Worm (Caenorhabditis elegans) whole organism, young adult: ENCODE data around the gene F59A6.4.

Experiments
- B0035.1 ChIP-seq: sonication (generic microtip); optimal IDR thresholded peaks from 2 replicates; lab custom pipeline; 2016; ENCODE audit warnings: missing genetic modification characterization, mild to moderate bottlenecking, missing compliant biosample characterization, missing genotype, missing genetic modification reagents
- B0261.1 ChIP-seq: sonication (generic microtip); optimal IDR thresholded peaks from 2 replicates; lab custom pipeline; 2016; ENCODE audit warnings: mild to moderate bottlenecking, missing genetic modification characterization, moderate library complexity, missing compliant biosample characterization
- C17E4.6 ChIP-seq: fragments of 200-800 bp; sonication (Bioruptor generic); IDR thresholded peaks from 2 replicates; pipeline ENCODE4 v1.3.6; 2022; ENCODE audit warnings: missing genetic modification reagents, missing genetic modification characterization, missing compliant biosample characterization
- D2030.7 ChIP-seq: fragments of 200-800 bp; sonication (Bioruptor generic); IDR thresholded peaks from 2 replicates; pipeline ENCODE4 v1.3.6; 2022; ENCODE audit warnings: missing genetic modification reagents, missing genetic modification characterization, missing compliant biosample characterization
- F23B12.7 ChIP-seq: sonication (generic microtip); optimal IDR thresholded peaks from 2 replicates; lab custom pipeline; 2017; ENCODE audit warnings: missing genetic modification characterization, mild to moderate bottlenecking, missing compliant biosample characterization, antibody characterized with exemption, moderate library complexity; ENCODE audit not compliant: insufficient read depth
- F33H1.4 ChIP-seq: fragments of 200-800 bp; sonication (Bioruptor generic); IDR thresholded peaks from 2 replicates; pipeline ENCODE4 v1.3.6; 2022; ENCODE audit warnings: missing genetic modification reagents, missing genetic modification characterization, missing compliant biosample characterization
- F37B4.10 ChIP-seq: fragments of 200-800 bp; sonication (Bioruptor generic); IDR thresholded peaks from 2 replicates; pipeline ENCODE4 v1.3.6; 2022; ENCODE audit warnings: missing genetic modification characterization, missing compliant biosample characterization
- F49E8.2 ChIP-seq: sonication (generic microtip); optimal IDR thresholded peaks from 3 replicates; lab custom pipeline; 2017; ENCODE audit warnings: missing genetic modification characterization, mild to moderate bottlenecking, missing compliant biosample characterization, antibody characterized with exemption, moderate library complexity; ENCODE audit not compliant: insufficient read depth
- F55B11.4 ChIP-seq: sonication (generic microtip); optimal IDR thresholded peaks from 2 replicates; lab custom pipeline; 2016; ENCODE audit warnings: missing compliant biosample characterization, missing genetic modification characterization, borderline replicate concordance; ENCODE audit not compliant: insufficient read depth
- K12H6.12 ChIP-seq: fragments of 200-800 bp; sonication (Bioruptor generic); optimal IDR thresholded peaks from 2 replicates; lab custom pipeline; 2018; ENCODE audit warnings: mild to moderate bottlenecking, missing genetic modification characterization, missing compliant biosample characterization
- T07F8.4 ChIP-seq: sonication (generic microtip); optimal IDR thresholded peaks from 2 replicates; lab custom pipeline; 2016; ENCODE audit warnings: mild to moderate bottlenecking, missing genetic modification characterization, moderate library complexity, missing compliant biosample characterization
- T26A5.8 ChIP-seq: sonication (generic microtip); optimal IDR thresholded peaks from 2 replicates; lab custom pipeline; 2016; ENCODE audit warnings: missing genetic modification characterization, missing compliant biosample characterization
- Y95B8A.8 ChIP-seq: fragments of 200-800 bp; sonication (Bioruptor generic); IDR thresholded peaks from 2 replicates; pipeline ENCODE4 v1.3.6; 2022; ENCODE audit warnings: missing genetic modification reagents, missing genetic modification characterization, missing compliant biosample characterization
- athp-1 ChIP-seq: sonication (generic microtip); optimal IDR thresholded peaks from 2 replicates; lab custom pipeline; 2017; ENCODE audit warnings: mild to moderate bottlenecking, missing genetic modification characterization, missing compliant biosample characterization
- attf-3 ChIP-seq: fragments of 200-800 bp; sonication (Bioruptor generic); conservative IDR thresholded peaks from 2 replicates; pipeline ENCODE4 v1.3.6; 2022; ENCODE audit warnings: missing genetic modification reagents, missing genetic modification characterization, missing compliant biosample characterization
- ccch-3 ChIP-seq: fragments of 200-800 bp; sonication (Bioruptor generic); optimal IDR thresholded peaks from 2 replicates; lab custom pipeline; 2018; ENCODE audit warnings: mild to moderate bottlenecking, missing genetic modification characterization, missing compliant biosample characterization
- ceh-100 ChIP-seq: fragments of 200-800 bp; sonication (Bioruptor generic); IDR thresholded peaks from 2 replicates; pipeline ENCODE4 v1.3.6; 2022; ENCODE audit warnings: missing genetic modification reagents, missing genetic modification characterization, missing compliant biosample characterization
- ceh-27 ChIP-seq: fragments of 200-800 bp; sonication (Bioruptor generic); optimal IDR thresholded peaks from 2 replicates; lab custom pipeline; 2018; ENCODE audit warnings: mild to moderate bottlenecking, missing genetic modification characterization, moderate library complexity, missing compliant biosample characterization
- die-1 ChIP-seq: sonication (generic microtip); optimal IDR thresholded peaks from 2 replicates; lab custom pipeline; 2016; ENCODE audit warnings: missing genotype, mild to moderate bottlenecking, missing genetic modification characterization, missing compliant biosample characterization
- dpff-1 ChIP-seq: sonication (generic microtip); optimal IDR thresholded peaks from 2 replicates; lab custom pipeline; 2017; ENCODE audit warnings: mild to moderate bottlenecking, missing genetic modification characterization, missing compliant biosample characterization
- dpl-1 ChIP-seq: fragments of 150-350 bp; optimal IDR thresholded peaks from 2 replicates; lab custom pipeline; 2014; ENCODE audit warnings: missing biosample characterization, missing genetic modification reagents, missing genetic modification characterization
- egl-18 ChIP-seq: fragments of 200-800 bp; sonication (Bioruptor generic); IDR thresholded peaks from 2 replicates; pipeline ENCODE4 v1.3.6; 2022; ENCODE audit warnings: missing genetic modification reagents, missing genetic modification characterization, missing compliant biosample characterization
- egl-44 ChIP-seq: fragments of 200-800 bp; sonication (Bioruptor generic); IDR thresholded peaks from 2 replicates; pipeline ENCODE4 v1.3.6; 2022; ENCODE audit warnings: missing genetic modification reagents, missing genetic modification characterization, missing compliant biosample characterization
- ekl-4 ChIP-seq: fragments of 200-800 bp; sonication (Bioruptor generic); IDR thresholded peaks from 2 replicates; pipeline ENCODE4 v1.3.6; 2022; ENCODE audit warnings: missing genetic modification reagents, missing genetic modification characterization, missing compliant biosample characterization
- fkh-3 ChIP-seq: sonication (generic microtip); optimal IDR thresholded peaks from 2 replicates; lab custom pipeline; 2016; ENCODE audit warnings: mild to moderate bottlenecking, missing genetic modification characterization, missing compliant biosample characterization
- hmg-20 ChIP-seq: fragments of 200-800 bp; sonication (Bioruptor generic); IDR thresholded peaks from 2 replicates; pipeline ENCODE4 v1.3.6; 2022; ENCODE audit warnings: missing genetic modification reagents, missing genetic modification characterization, missing compliant biosample characterization
- hrde-1 ChIP-seq: sonication (generic microtip); optimal IDR thresholded peaks from 2 replicates; lab custom pipeline; 2016; ENCODE audit warnings: missing genetic modification characterization, mild to moderate bottlenecking, missing compliant biosample characterization, moderate library complexity, missing genotype, missing genetic modification reagents, borderline replicate concordance
- lir-1 ChIP-seq: fragments of 200-800 bp; sonication (Bioruptor generic); conservative IDR thresholded peaks from 2 replicates; pipeline ENCODE4 v1.3.6; 2022; ENCODE audit warnings: missing genetic modification reagents, missing genetic modification characterization, missing compliant biosample characterization
- lsl-1 ChIP-seq: fragments of 200-800 bp; sonication (Bioruptor generic); optimal IDR thresholded peaks from 2 replicates; lab custom pipeline; 2018; ENCODE audit warnings: mild to moderate bottlenecking, missing genetic modification characterization, moderate library complexity, missing compliant biosample characterization
- madf-10 ChIP-seq: sonication (generic microtip); optimal IDR thresholded peaks from 2 replicates; lab custom pipeline; 2016; ENCODE audit warnings: mild to moderate bottlenecking, missing genetic modification characterization, missing compliant biosample characterization
- madf-3 ChIP-seq: fragments of 200-800 bp; sonication (Bioruptor generic); IDR thresholded peaks from 2 replicates; pipeline ENCODE4 v1.3.6; 2022; ENCODE audit warnings: missing genetic modification reagents, missing genetic modification characterization, missing compliant biosample characterization
- madf-8 ChIP-seq: fragments of 200-800 bp; sonication (Bioruptor generic); conservative IDR thresholded peaks from 2 replicates; pipeline ENCODE4 v1.3.6; 2022; ENCODE audit warnings: missing genetic modification reagents, missing genetic modification characterization, missing compliant biosample characterization
- mxl-1 ChIP-seq: sonication (generic microtip); optimal IDR thresholded peaks from 2 replicates; lab custom pipeline; 2016; ENCODE audit warnings: missing genetic modification characterization, missing compliant biosample characterization
- nhr-80 ChIP-seq: sonication (generic microtip); optimal IDR thresholded peaks from 2 replicates; lab custom pipeline; 2016; ENCODE audit warnings: missing genetic modification characterization, missing compliant biosample characterization
- pha-4 ChIP-seq: fragments of 150-350 bp; sonication (generic microtip); optimal IDR thresholded peaks from 2 replicates; lab custom pipeline; 2014; ENCODE audit warnings: missing biosample characterization, missing genetic modification reagents, missing genetic modification characterization
- repo-1 ChIP-seq: sonication (generic microtip); optimal IDR thresholded peaks from 2 replicates; lab custom pipeline; 2017; ENCODE audit warnings: mild to moderate bottlenecking, missing genetic modification characterization, missing compliant biosample characterization
- snpc-3.4 ChIP-seq: sonication (generic microtip); optimal IDR thresholded peaks from 2 replicates; lab custom pipeline; 2017; ENCODE audit warnings: missing genetic modification characterization, mild to moderate bottlenecking, missing compliant biosample characterization, antibody characterized with exemption, moderate library complexity, missing genotype, missing genetic modification reagents
- tbp1 ChIP-seq: fragments of 200-800 bp; sonication (Bioruptor generic); optimal IDR thresholded peaks from 2 replicates; lab custom pipeline; 2018; ENCODE audit warnings: mild to moderate bottlenecking, missing genetic modification characterization, missing compliant biosample characterization
- tbx-9 ChIP-seq: sonication (generic microtip); optimal IDR thresholded peaks from 2 replicates; lab custom pipeline; 2016; ENCODE audit warnings: borderline replicate concordance, missing genetic modification characterization, inconsistent platforms, missing compliant biosample characterization
- zfh-2 ChIP-seq: fragments of 200-800 bp; sonication (Bioruptor generic); conservative IDR thresholded peaks from 2 replicates; pipeline ENCODE4 v1.3.6; 2022; ENCODE audit warnings: missing genetic modification reagents, missing genetic modification characterization, missing compliant biosample characterization
- ztf-18 ChIP-seq: sonication (generic microtip); optimal IDR thresholded peaks from 2 replicates; lab custom pipeline; 2016; ENCODE audit warnings: missing genotype, mild to moderate bottlenecking, missing genetic modification characterization, missing compliant biosample characterization
- ztf-26 ChIP-seq: sonication (generic microtip); optimal IDR thresholded peaks from 2 replicates; lab custom pipeline; 2017; ENCODE audit warnings: missing genetic modification characterization, missing compliant biosample characterization
- ztf-28 ChIP-seq: fragments of 200-800 bp; sonication (Bioruptor generic); IDR thresholded peaks from 2 replicates; pipeline ENCODE4 v1.3.6; 2022; ENCODE audit warnings: missing genetic modification reagents, missing genetic modification characterization, missing compliant biosample characterization
- ztf-3 ChIP-seq: fragments of 200-800 bp; sonication (Bioruptor generic); optimal IDR thresholded peaks from 2 replicates; lab custom pipeline; 2018; ENCODE audit warnings: mild to moderate bottlenecking, missing genetic modification characterization, missing compliant biosample characterization

Gene F59A6.4

ce11 chrII:5049865-5050342 is 45.0 kb downstream of the F59A6.4 start, which contains the start of gene F33G12.6:
TSS of gene F33G12.6 (plus strand) at chrII:5049915.
- TF ChIP-seq ceh-100 (no peak), F37B4.10 (no peak), repo-1 (tag; lab: Kevin White, UChicago) (no peak), egl-18 (GFP tag; lab: Robert Waterston, UW) (no peak), egl-44 (GFP tag; lab: Robert Waterston, UW) (no peak), mxl-1 (tag; lab: Kevin White, UChicago) (no peak)

DNA sequence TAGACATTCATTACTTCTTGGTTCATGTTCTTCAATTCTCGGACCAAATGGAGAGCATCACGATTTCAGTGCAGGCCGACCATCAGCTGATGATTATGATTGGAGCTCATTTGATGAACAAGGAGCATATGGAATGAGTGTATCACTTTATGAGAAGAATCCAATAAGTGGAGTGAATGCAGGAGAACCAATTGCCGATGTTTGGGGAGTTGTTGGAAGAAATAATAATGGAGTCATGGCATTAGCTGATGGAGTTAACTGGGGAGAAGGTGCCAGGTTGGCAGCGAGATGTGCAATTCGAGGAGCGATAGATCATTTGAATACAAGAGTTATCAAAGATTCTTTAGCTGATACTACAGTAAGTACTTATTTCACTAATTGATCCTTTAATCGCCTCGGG is 45.9 kb downstream of the F59A6.4 start:
- no peak for TF ChIP-seq B0035.1 (tag; lab: Kevin White, UChicago)
- TF ChIP-seq, all 124 proteins: peak for 0

DNA sequence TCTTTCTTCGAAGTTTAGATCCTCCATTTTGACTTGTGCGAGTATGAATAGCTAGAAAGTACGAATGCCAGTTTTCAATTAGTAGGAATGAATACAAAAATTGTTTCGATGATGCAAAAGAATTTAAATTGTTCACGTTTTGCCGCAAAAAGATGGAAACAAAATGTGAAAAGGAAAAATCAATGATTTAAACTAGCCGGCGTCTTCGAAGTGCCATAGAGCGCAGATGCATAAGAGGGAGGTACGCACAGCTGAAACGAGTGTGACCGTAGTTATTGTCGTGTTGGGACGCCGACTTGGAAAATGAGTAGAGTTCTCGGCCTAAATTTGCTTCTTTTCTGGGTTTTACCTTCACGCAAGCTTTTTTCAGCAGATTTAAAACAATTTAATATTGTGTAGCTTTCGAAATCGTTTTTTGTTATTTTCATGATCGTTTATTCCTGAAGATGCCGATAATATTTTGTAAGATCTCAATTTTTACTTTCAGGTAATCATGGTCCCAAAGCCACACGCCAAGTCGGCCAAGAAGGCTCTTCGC is 50.3 kb downstream of the F59A6.4 start, which contains the start of the genes ify-1 and rpl-22:
ify-1 (minus strand) TSS at position 51 of the 538 bp plus-strand sequence.
rpl-22 (plus strand) TSS at position 488 of the 538 bp plus-strand sequence.
- TF ChIP-seq ceh-27 (GFP tag; lab: Kevin White, UChicago) (peak; percentile 92), dpff-1 (tag; lab: Kevin White, UChicago) (no peak), ztf-26 (peak; percentile 26), F49E8.2 (peak; percentile 93), T07F8.4 (tag; lab: Kevin White, UChicago) (no peak), athp-1 (tag; lab: Kevin White, UChicago) (peak; percentile 73), C17E4.6 (GFP tag; lab: Robert Waterston, UW) (no peak), ztf-28 (GFP tag; lab: Robert Waterston, UW) (0 out of 2 replicates have a peak, but pooled peaks have one; percentile 42), F55B11.4 (tag; lab: Kevin White, UChicago) (no peak), repo-1 (tag; lab: Kevin White, UChicago) (no peak), F23B12.7 (tag; lab: Kevin White, UChicago) (peak; percentile 79), fkh-3 (no peak), lir-1 (GFP tag; lab: Robert Waterston, UW) (peak; percentile 39; the same call in 1 of the 2 replicates), dpl-1 (GFP tag; lab: Kevin White, UChicago) (peak; percentile 82), zfh-2 (GFP tag; lab: Robert Waterston, UW) (no peak), attf-3 (GFP tag; lab: Robert Waterston, UW) (peak; percentile 65), tbp1 (GFP tag; lab: Kevin White, UChicago) (peak; percentile 73), T26A5.8 (tag; lab: Kevin White, UChicago) (no peak), lsl-1 (GFP tag; lab: Kevin White, UChicago) (peak; percentile 95), nhr-80 (peak; percentile 36), madf-10 (tag; lab: Kevin White, UChicago) (peak; percentile 56), D2030.7 (GFP tag; lab: Robert Waterston, UW) (peak; percentile 83), pha-4 (peak; percentile 54), Y95B8A.8 (GFP tag; lab: Robert Waterston, UW) (0 out of 2 replicates have a peak, but pooled peaks have one; percentile 54), ztf-18 (tag; lab: Kevin White, UChicago) (peak; percentile 63), B0261.1 (tag; lab: Kevin White, UChicago) (peak; percentile 34), ekl-4 (peak; percentile 75), F33H1.4 (peak; percentile 96), snpc-3.4 (tag; lab: Kevin White, UChicago) (peak; percentile 81), die-1 (tag; lab: Kevin White, UChicago) (peak; percentile 7), tbx-9 (tag; lab: Kevin White, UChicago) (no peak), madf-8 (GFP tag; lab: Robert Waterston, UW) (peak; percentile 71), hmg-20 (GFP tag; lab: Robert Waterston, UW) (peak; percentile 48; the same call in 1 of the 2 replicates), ccch-3 (no peak), ztf-3 (no peak), hrde-1 (peak; percentile 45), K12H6.12 (peak; percentile 56), madf-3 (peak; percentile 77; the same call in 1 of the 2 replicates)
